Fruit fly (Drosophila melanogaster) whole organism, embryonic: Measurements from ENCODE around the gene CG45045.

Source experiments
- CG11085 ChIP-seq: fragments of 200-800 bp; sonication (Bioruptor generic); IDR thresholded peaks from 2 replicates; pipeline ENCODE4 v1.3.6; 2022; ENCODE audit warnings: missing biosample characterization, missing genetic modification characterization
- CG12744 ChIP-seq: fragments of 200-800 bp; sonication (Bioruptor generic); optimal IDR thresholded peaks from 2 replicates; lab custom pipeline; 2016; ENCODE audit warnings: missing biosample characterization, missing genetic modification characterization
- CG13894 ChIP-seq: fragments of 200-800 bp; sonication (Bioruptor generic); optimal IDR thresholded peaks from 3 replicates; lab custom pipeline; 2018; ENCODE audit warnings: missing biosample characterization, mild to moderate bottlenecking, missing genetic modification characterization, moderate library complexity
- CG14667 ChIP-seq: fragments of 200-800 bp; sonication (Bioruptor generic); IDR thresholded peaks from 2 replicates; pipeline ENCODE4 v1.3.6; 2022; ENCODE audit warnings: missing biosample characterization, missing genetic modification characterization
- CG15601 ChIP-seq: fragments of 200-800 bp; sonication (Bioruptor generic); optimal IDR thresholded peaks from 3 replicates; lab custom pipeline; 2019; ENCODE audit warnings: missing biosample characterization, mild to moderate bottlenecking, missing genetic modification characterization, moderate library complexity
- CG16815 ChIP-seq: fragments of 200-800 bp; sonication (Bioruptor generic); optimal IDR thresholded peaks from 3 replicates; lab custom pipeline; 2017; ENCODE audit warnings: missing biosample characterization, mild to moderate bottlenecking, missing genetic modification characterization
- CG17612 ChIP-seq: fragments of 200-800 bp; sonication (Bioruptor generic); IDR thresholded peaks from 2 replicates; pipeline ENCODE4 v1.3.6; 2022; ENCODE audit warnings: missing biosample characterization, missing genetic modification characterization
- CG1792 ChIP-seq: fragments of 200-800 bp; sonication (Bioruptor generic); optimal IDR thresholded peaks from 2 replicates; lab custom pipeline; 2016; ENCODE audit warnings: missing biosample characterization, missing genetic modification characterization
- CG1832 ChIP-seq: fragments of 200-800 bp; sonication (Bioruptor generic); optimal IDR thresholded peaks from 2 replicates; lab custom pipeline; 2017; ENCODE audit warnings: missing biosample characterization, mild to moderate bottlenecking, missing genetic modification characterization, inconsistent platforms
- CG2875 ChIP-seq: fragments of 200-800 bp; sonication (Bioruptor generic); optimal IDR thresholded peaks from 2 replicates; lab custom pipeline; 2017; ENCODE audit warnings: missing biosample characterization, mild to moderate bottlenecking, missing genetic modification characterization, missing genetic modification reagents
- CG2889 ChIP-seq: fragments of 200-800 bp; sonication (Bioruptor generic); IDR thresholded peaks from 3 replicates; pipeline ENCODE4 v1.3.6; 2022; ENCODE audit warnings: missing biosample characterization, missing genetic modification characterization
- CG31365 ChIP-seq: fragments of 200-800 bp; sonication (Bioruptor generic); optimal IDR thresholded peaks from 2 replicates; lab custom pipeline; 2018; ENCODE audit warnings: missing biosample characterization, mild to moderate bottlenecking, missing genetic modification characterization
- CG32772 ChIP-seq: fragments of 200-800 bp; sonication (Bioruptor generic); IDR thresholded peaks from 2 replicates; pipeline ENCODE4 v1.3.6; 2022; ENCODE audit warnings: missing biosample characterization, missing genetic modification characterization
- CG5953 ChIP-seq: fragments of 200-800 bp; sonication (Bioruptor generic); IDR thresholded peaks from 2 replicates; pipeline ENCODE4 v1.3.6; 2022; ENCODE audit warnings: missing biosample characterization, missing genetic modification characterization
- CG6175 ChIP-seq: fragments of 200-800 bp; sonication (Bioruptor generic); IDR thresholded peaks from 3 replicates; pipeline ENCODE4 v1.3.6; 2022; ENCODE audit warnings: missing biosample characterization, missing genetic modification characterization
- CG6689 ChIP-seq: fragments of 200-800 bp; sonication (Bioruptor generic); IDR thresholded peaks from 2 replicates; pipeline ENCODE4 v1.3.6; 2022; ENCODE audit warnings: missing biosample characterization, missing genetic modification characterization
- CG6813 ChIP-seq: fragments of 200-800 bp; sonication (Bioruptor generic); optimal IDR thresholded peaks from 2 replicates; lab custom pipeline; 2017; ENCODE audit warnings: missing biosample characterization, missing genetic modification characterization, mild to moderate bottlenecking, moderate library complexity, missing genetic modification reagents
- CG8478 ChIP-seq: fragments of >200 bp; optimal IDR thresholded peaks from 2 replicates; lab custom pipeline; 2018
- CG9727 ChIP-seq: fragments of 200-800 bp; sonication (Bioruptor generic); optimal IDR thresholded peaks from 3 replicates; lab custom pipeline; 2017; ENCODE audit warnings: missing biosample characterization, mild to moderate bottlenecking, missing genetic modification characterization
- CHES-1-like ChIP-seq: fragments of 200-800 bp; sonication (Bioruptor generic); optimal IDR thresholded peaks from 2 replicates; lab custom pipeline; 2016; ENCODE audit warnings: missing biosample characterization, missing genetic modification characterization
- Fer1 ChIP-seq: fragments of 200-800 bp; sonication (Bioruptor generic); optimal IDR thresholded peaks from 2 replicates; lab custom pipeline; 2017; ENCODE audit warnings: missing biosample characterization, mild to moderate bottlenecking, missing genetic modification characterization
- Gug ChIP-seq: fragments of 200-800 bp; sonication (Bioruptor generic); IDR thresholded peaks from 4 replicates; pipeline ENCODE4 v1.3.6; 2022; ENCODE audit warnings: missing biosample characterization, missing genetic modification characterization
- Hey ChIP-seq: fragments of 200-800 bp; sonication (Bioruptor generic); optimal IDR thresholded peaks from 3 replicates; lab custom pipeline; 2018; ENCODE audit warnings: missing biosample characterization, mild to moderate bottlenecking, missing genetic modification characterization
- Hr3 ChIP-seq: fragments of 200-800 bp; sonication (Bioruptor generic); optimal IDR thresholded peaks from 3 replicates; lab custom pipeline; 2016; ENCODE audit warnings: missing biosample characterization, missing genetic modification characterization
- Lpt ChIP-seq: fragments of >200 bp; optimal IDR thresholded peaks from 2 replicates; lab custom pipeline; 2018; ENCODE audit warnings: missing biosample characterization, missing genetic modification characterization
- Mad ChIP-seq: fragments of 200-800 bp; sonication (Bioruptor generic); optimal IDR thresholded peaks from 2 replicates; lab custom pipeline; 2016; ENCODE audit warnings: missing biosample characterization, missing genetic modification characterization
- Max ChIP-seq: fragments of 200-800 bp; sonication (Bioruptor generic); optimal IDR thresholded peaks from 2 replicates; lab custom pipeline; 2016; ENCODE audit warnings: missing biosample characterization, mild to moderate bottlenecking, missing genetic modification characterization
- Neu2 ChIP-seq: fragments of 200-800 bp; sonication (Bioruptor generic); optimal IDR thresholded peaks from 3 replicates; lab custom pipeline; 2016; ENCODE audit warnings: missing biosample characterization, missing genetic modification characterization, borderline replicate concordance
- Side ChIP-seq: fragments of 200-800 bp; sonication (Bioruptor generic); optimal IDR thresholded peaks from 2 replicates; lab custom pipeline; 2016; ENCODE audit warnings: missing biosample characterization, missing genetic modification characterization
- Sox102F ChIP-seq: fragments of 200-800 bp; sonication (Bioruptor generic); optimal IDR thresholded peaks from 2 replicates; lab custom pipeline; 2018; ENCODE audit warnings: missing biosample characterization, mild to moderate bottlenecking, missing genetic modification characterization, moderate library complexity
- ash1 ChIP-seq: fragments of 200-800 bp; sonication (Bioruptor generic); optimal IDR thresholded peaks from 2 replicates; lab custom pipeline; 2018; ENCODE audit warnings: missing biosample characterization, mild to moderate bottlenecking, missing genetic modification characterization
- cas ChIP-seq: fragments of 200-800 bp; sonication (Bioruptor generic); IDR thresholded peaks from 2 replicates; pipeline ENCODE4 v1.3.6; 2022; ENCODE audit warnings: missing biosample characterization, missing genetic modification characterization
- cg ChIP-seq: fragments of 200-800 bp; sonication (Bioruptor generic); optimal IDR thresholded peaks from 3 replicates; lab custom pipeline; 2019; ENCODE audit warnings: missing biosample characterization, mild to moderate bottlenecking, missing genetic modification characterization, moderate library complexity
- dati ChIP-seq: fragments of 200-800 bp; sonication (Bioruptor generic); IDR thresholded peaks from 2 replicates; pipeline ENCODE4 v1.3.6; 2022; ENCODE audit warnings: missing biosample characterization, missing genetic modification characterization
- disco-r ChIP-seq: fragments of 200-800 bp; sonication (Bioruptor generic); optimal IDR thresholded peaks from 2 replicates; lab custom pipeline; 2016; ENCODE audit warnings: missing biosample characterization, missing genetic modification characterization
- dm ChIP-seq: fragments of 200-800 bp; sonication (Bioruptor generic); optimal IDR thresholded peaks from 3 replicates; lab custom pipeline; 2016; ENCODE audit warnings: missing biosample characterization, missing genetic modification characterization
- dmrt11E ChIP-seq: fragments of 200-800 bp; sonication (Bioruptor generic); optimal IDR thresholded peaks from 3 replicates; lab custom pipeline; 2018; ENCODE audit warnings: missing biosample characterization, mild to moderate bottlenecking, missing genetic modification characterization, moderate library complexity
- eve ChIP-seq, 2 experiments: fragments of >200 bp; optimal IDR thresholded peaks; 2 replicates each; lab custom pipeline; 2017; ENCODE audit warnings: missing biosample characterization in 2 of 2, missing genetic modification characterization in 2 of 2
- gem ChIP-seq: fragments of 200-800 bp; sonication (Bioruptor generic); optimal IDR thresholded peaks from 2 replicates; lab custom pipeline; 2019; ENCODE audit warnings: missing biosample characterization, mild to moderate bottlenecking, missing genetic modification characterization, moderate library complexity
- gfzf ChIP-seq: fragments of 200-800 bp; sonication (Bioruptor generic); optimal IDR thresholded peaks from 2 replicates; lab custom pipeline; 2016; ENCODE audit warnings: missing biosample characterization, mild to moderate bottlenecking, missing genetic modification characterization, moderate library complexity
- gsb-n ChIP-seq: fragments of 200-800 bp; sonication (Bioruptor generic); optimal IDR thresholded peaks from 3 replicates; lab custom pipeline; 2018; ENCODE audit warnings: missing biosample characterization, mild to moderate bottlenecking, missing genetic modification characterization
- gt ChIP-seq: fragments of 200-800 bp; sonication (Bioruptor generic); IDR thresholded peaks from 2 replicates; pipeline ENCODE4 v1.3.6; 2022; ENCODE audit warnings: missing biosample characterization, missing genetic modification characterization
- klu ChIP-seq: fragments of 200-800 bp; sonication (Bioruptor generic); IDR thresholded peaks from 2 replicates; pipeline ENCODE4 v1.3.6; 2022; ENCODE audit warnings: missing biosample characterization, missing genetic modification characterization
- nerfin-1 ChIP-seq: fragments of 200-800 bp; sonication (Bioruptor generic); optimal IDR thresholded peaks from 3 replicates; lab custom pipeline; 2019; ENCODE audit warnings: missing biosample characterization, mild to moderate bottlenecking, missing genetic modification characterization, moderate library complexity
- pzg ChIP-seq: fragments of 200-800 bp; sonication (Bioruptor generic); optimal IDR thresholded peaks from 3 replicates; lab custom pipeline; 2018; ENCODE audit warnings: missing biosample characterization, mild to moderate bottlenecking, missing genetic modification characterization, moderate library complexity
- sd ChIP-seq: fragments of 200-800 bp; sonication (Bioruptor generic); optimal IDR thresholded peaks from 3 replicates; lab custom pipeline; 2018; ENCODE audit warnings: missing biosample characterization, mild to moderate bottlenecking, missing genetic modification characterization, moderate library complexity
- sens ChIP-seq: fragments of 200-800 bp; sonication (Bioruptor generic); peaks from one replicate; lab custom pipeline; 2016; ENCODE audit warnings: missing biosample characterization, missing genetic modification characterization
- ttk ChIP-seq: fragments of 200-800 bp; sonication (Bioruptor generic); IDR thresholded peaks from 2 replicates; pipeline ENCODE4 v2.1.2; 2022; ENCODE audit warnings: missing biosample characterization, missing genetic modification characterization
- unc-4 ChIP-seq: fragments of 200-800 bp; sonication (Bioruptor generic); IDR thresholded peaks from 2 replicates; pipeline ENCODE4 v1.3.6; 2022; ENCODE audit warnings: missing biosample characterization, missing genetic modification characterization; ENCODE audit not compliant: partially characterized antibody
- usp ChIP-seq: fragments of >200 bp; optimal IDR thresholded peaks from 2 replicates; lab custom pipeline; 2017; ENCODE audit warnings: missing biosample characterization, missing genetic modification characterization
- yki ChIP-seq: fragments of >200 bp; optimal IDR thresholded peaks from 3 replicates; lab custom pipeline; 2018
- z ChIP-seq: fragments of 200-800 bp; sonication (Bioruptor generic); IDR thresholded peaks from 3 replicates; pipeline ENCODE4 v1.3.6; 2022; ENCODE audit warnings: missing biosample characterization, missing genetic modification characterization

CG45045 gene

DNA sequence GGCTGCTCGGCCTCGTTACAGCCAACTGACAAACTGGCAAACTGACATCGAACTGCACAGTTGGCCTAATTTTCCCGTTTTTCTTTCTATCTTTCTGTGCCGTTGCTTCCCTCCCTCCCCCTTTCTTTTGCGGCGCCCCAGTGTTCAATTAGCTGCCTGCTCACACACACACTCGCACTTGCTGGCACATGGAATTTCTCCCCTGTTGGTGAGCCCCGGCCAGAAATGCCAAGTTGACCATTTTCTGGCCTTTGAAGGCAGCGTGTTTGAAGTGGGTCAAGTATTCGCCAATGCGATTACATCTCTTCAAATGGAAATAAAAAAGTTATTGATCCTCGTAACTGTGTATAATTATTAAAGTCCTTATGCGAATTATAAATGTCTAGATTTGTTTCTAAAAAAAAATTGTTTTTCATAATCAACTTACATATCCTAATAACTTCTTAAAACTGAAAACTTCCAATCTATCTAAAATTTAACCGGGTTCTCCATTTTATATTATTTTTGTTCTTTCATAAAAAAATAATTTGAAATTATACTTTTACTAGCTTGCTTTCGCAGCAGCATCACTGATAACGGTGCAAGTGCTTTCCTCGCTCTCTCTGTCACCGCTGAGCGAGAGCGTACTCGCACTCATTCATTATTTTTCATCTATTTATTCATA is 13.4 kb downstream of the CG45045 start (continued):
- TF ChIP-seq CG14667 (GFP tag; lab: Robert Waterston, UW) = no peak
- TF ChIP-seq dati (GFP tag; lab: Robert Waterston, UW) = no peak
- TF ChIP-seq cg (GFP tag; lab: Kevin White, UChicago) = peak; percentile 74
- peak; percentile 17 for TF ChIP-seq CG6813
- TF ChIP-seq CG17612 = no peak
- no peak for TF ChIP-seq yki (lab: Kevin White, UChicago)
- peak; percentile 72 for TF ChIP-seq gem (tag; lab: Kevin White, UChicago)
- TF ChIP-seq CG2875 (GFP tag; lab: Kevin White, UChicago) = peak; percentile 48
- no peak for TF ChIP-seq CG32772
- TF ChIP-seq Neu2 (GFP tag; lab: Kevin White, UChicago) = no peak
- TF ChIP-seq disco-r (GFP tag; lab: Kevin White, UChicago) = no peak
- no peak for TF ChIP-seq CG6175 (GFP tag; lab: Robert Waterston, UW)
- TF ChIP-seq usp (GFP tag; lab: Kevin White, UChicago) = no peak
- TF ChIP-seq Max (GFP tag; lab: Kevin White, UChicago) = peak; percentile 39
- no peak for TF ChIP-seq ash1 (GFP tag; lab: Kevin White, UChicago)
- no peak for TF ChIP-seq unc-4 (GFP tag; lab: Robert Waterston, UW)
- peak; percentile 53 for TF ChIP-seq Hr3 (GFP tag; lab: Kevin White, UChicago)
- TF ChIP-seq gt = no peak
- no peak for TF ChIP-seq CG31365 (tag; lab: Kevin White, UChicago)
- no peak for TF ChIP-seq eve (GFP tag; optimal IDR thresholded peaks at IDR 0.05; lab: Kevin White, UChicago)
- TF ChIP-seq Hey (tag; lab: Kevin White, UChicago) = no peak
- no peak for TF ChIP-seq CG2889 (GFP tag; lab: Robert Waterston, UW)
- no peak for TF ChIP-seq gfzf
- TF ChIP-seq CG5953 (GFP tag; lab: Robert Waterston, UW) = no peak
- TF ChIP-seq CG8478 (lab: Kevin White, UChicago) = no peak
- TF ChIP-seq dmrt11E (tag; lab: Kevin White, UChicago) = peak; percentile 44
- TF ChIP-seq Mad (GFP tag; lab: Kevin White, UChicago) = no peak
- no peak for TF ChIP-seq Sox102F (GFP tag; lab: Kevin White, UChicago)
- no peak for TF ChIP-seq CG12744
- no peak for TF ChIP-seq CG13894 (tag; lab: Kevin White, UChicago)
- TF ChIP-seq klu (GFP tag; lab: Robert Waterston, UW) = no peak
- no peak; the same call in 1 of the 2 replicates for TF ChIP-seq ttk (GFP tag; lab: Robert Waterston, UW)
- TF ChIP-seq CHES-1-like (GFP tag; lab: Kevin White, UChicago) = no peak
- TF ChIP-seq CG1792 (GFP tag; lab: Kevin White, UChicago) = no peak
- no peak for TF ChIP-seq Side (GFP tag; lab: Kevin White, UChicago)
- peak; percentile 89 for TF ChIP-seq sens (GFP tag; lab: Kevin White, UChicago)
- peak; percentile 32 for TF ChIP-seq CG16815
- no peak for TF ChIP-seq Lpt (GFP tag; lab: Kevin White, UChicago)
- TF ChIP-seq CG11085 (GFP tag; lab: Robert Waterston, UW) = no peak
- TF ChIP-seq Gug (GFP tag; lab: Robert Waterston, UW) = no peak
- TF ChIP-seq dm (GFP tag; lab: Kevin White, UChicago) = peak; percentile 22
- peak; percentile 30 for TF ChIP-seq gsb-n (tag; lab: Kevin White, UChicago)
- TF ChIP-seq nerfin-1 (tag; lab: Kevin White, UChicago) = peak; percentile 38
- no peak for TF ChIP-seq cas (GFP tag; lab: Robert Waterston, UW)
- TF ChIP-seq CG1832 (GFP tag; lab: Kevin White, UChicago) = no peak
- peak; percentile 20 for TF ChIP-seq CG15601 (tag; lab: Kevin White, UChicago)
- TF ChIP-seq CG9727 (GFP tag; lab: Kevin White, UChicago) = peak; percentile 64
- TF ChIP-seq z = no peak
- peak; percentile 23 for TF ChIP-seq Fer1
- TF ChIP-seq sd (tag; lab: Kevin White, UChicago) = peak; percentile 76
- no peak for TF ChIP-seq CG6689 (GFP tag; lab: Robert Waterston, UW)
- no peak for TF ChIP-seq pzg (GFP tag; lab: Kevin White, UChicago)
